Fruit fly (Drosophila melanogaster) whole organism, embryonic: Measurements from ENCODE around the gene CG3534.

ENCODE experiments used
- Atf3 ChIP-seq: fragments of 200-800 bp; sonication (Bioruptor generic); optimal IDR thresholded peaks from 3 replicates; lab custom pipeline; 2016; ENCODE audit warnings: missing biosample characterization, missing genetic modification characterization
- Awh ChIP-seq: fragments of 200-800 bp; sonication (Bioruptor generic); IDR thresholded peaks from 2 replicates; pipeline ENCODE4, ENCODE4 v1.3.6; 2022; ENCODE audit warnings: missing biosample characterization, missing genetic modification characterization
- CG11093 ChIP-seq: fragments of 200-800 bp; sonication (Bioruptor generic); IDR thresholded peaks from 3 replicates; pipeline ENCODE4 v1.3.6; 2022; ENCODE audit warnings: missing biosample characterization, missing genetic modification characterization
- CG11398 ChIP-seq: fragments of 200-800 bp; sonication (Bioruptor generic); optimal IDR thresholded peaks from 2 replicates; lab custom pipeline; 2016; ENCODE audit warnings: missing biosample characterization, missing genetic modification characterization
- CG13424 ChIP-seq: fragments of 200-800 bp; sonication (Bioruptor generic); optimal IDR thresholded peaks from 2 replicates; lab custom pipeline; 2019; ENCODE audit warnings: missing biosample characterization, mild to moderate bottlenecking, missing genetic modification characterization, moderate library complexity
- CG14860 ChIP-seq: fragments of 200-800 bp; sonication (Bioruptor generic); IDR thresholded peaks from 3 replicates; pipeline ENCODE4 v1.3.6; 2022; ENCODE audit warnings: missing biosample characterization, missing genetic modification characterization; ENCODE audit not compliant: partially characterized antibody
- CG17829 ChIP-seq: fragments of 200-800 bp; optimal IDR thresholded peaks from 2 replicates; lab custom pipeline; 2019; ENCODE audit warnings: missing biosample characterization, mild to moderate bottlenecking, missing genetic modification characterization, moderate library complexity
- CG18599 ChIP-seq: fragments of 200-800 bp; sonication (Bioruptor generic); optimal IDR thresholded peaks from 3 replicates; lab custom pipeline; 2017; ENCODE audit warnings: missing biosample characterization, missing genetic modification characterization, mild to moderate bottlenecking, moderate library complexity, missing genetic modification reagents
- CG2129 ChIP-seq: fragments of 200-800 bp; sonication (Bioruptor generic); IDR thresholded peaks from 2 replicates; pipeline ENCODE4 v1.3.6; 2022; ENCODE audit warnings: missing biosample characterization, missing genetic modification characterization; ENCODE audit not compliant: partially characterized antibody
- CG32532 ChIP-seq: fragments of 200-800 bp; sonication (Bioruptor generic); IDR thresholded peaks from 2 replicates; pipeline ENCODE4 v1.3.6; 2022; ENCODE audit warnings: missing biosample characterization, missing genetic modification characterization
- CG32767 ChIP-seq: fragments of 200-800 bp; sonication (Bioruptor generic); IDR thresholded peaks from 2 replicates; pipeline ENCODE4 v1.3.6; 2022; ENCODE audit warnings: missing biosample characterization, missing genetic modification characterization
- CG3407 ChIP-seq: fragments of 200-800 bp; sonication (Bioruptor generic); optimal IDR thresholded peaks from 2 replicates; lab custom pipeline; 2018; ENCODE audit warnings: missing biosample characterization, mild to moderate bottlenecking, missing genetic modification characterization
- CG34422 ChIP-seq: fragments of 200-800 bp; sonication (Bioruptor generic); IDR thresholded peaks from 3 replicates; pipeline ENCODE4 v1.3.6; 2022; ENCODE audit warnings: missing biosample characterization, missing genetic modification characterization
- CG4360 ChIP-seq: fragments of 200-800 bp; sonication (Bioruptor generic); IDR thresholded peaks from 2 replicates; pipeline ENCODE4 v1.3.6; 2022; ENCODE audit warnings: missing biosample characterization, missing genetic modification characterization
- CG43689 ChIP-seq: fragments of 200-800 bp; sonication (Bioruptor generic); IDR thresholded peaks from 2 replicates; pipeline ENCODE4 v1.3.6; 2022; ENCODE audit warnings: missing biosample characterization, missing genetic modification characterization
- CG4617 ChIP-seq: fragments of 200-800 bp; sonication (Bioruptor generic); optimal IDR thresholded peaks from 3 replicates; lab custom pipeline; 2016; ENCODE audit warnings: missing biosample characterization, missing genetic modification characterization, borderline replicate concordance
- CG8290 ChIP-seq, 3 experiments: fragments of 200-800 bp; sonication (Bioruptor generic); optimal IDR thresholded peaks; 2 replicates each; lab custom pipeline; 2016 to 2019; ENCODE audit warnings: missing biosample characterization in 3 of 3, missing genetic modification characterization in 3 of 3, mild to moderate bottlenecking in 2 of 3, moderate library complexity in 1 of 3
- CG8388 ChIP-seq: fragments of 200-800 bp; sonication (Bioruptor generic); optimal IDR thresholded peaks from 2 replicates; lab custom pipeline; 2019; ENCODE audit warnings: missing biosample characterization, mild to moderate bottlenecking, missing genetic modification characterization, moderate library complexity
- Deaf1 ChIP-seq: fragments of 200-800 bp; optimal IDR thresholded peaks from 3 replicates; lab custom pipeline; 2019; ENCODE audit warnings: missing biosample characterization, mild to moderate bottlenecking, missing genetic modification characterization, moderate library complexity
- Dip3 ChIP-seq: fragments of 200-800 bp; sonication (Bioruptor generic); optimal IDR thresholded peaks from 3 replicates; lab custom pipeline; 2016; ENCODE audit warnings: missing biosample characterization, missing genetic modification characterization
- Hmr ChIP-seq: fragments of 200-800 bp; sonication (Bioruptor generic); optimal IDR thresholded peaks from 3 replicates; lab custom pipeline; 2017; ENCODE audit warnings: mild to moderate bottlenecking, missing biosample characterization, missing genetic modification reagents, missing genetic modification characterization
- Hr39 ChIP-seq: fragments of >200 bp; optimal IDR thresholded peaks from 2 replicates; lab custom pipeline; 2017
- Hsf ChIP-seq: fragments of 200-800 bp; sonication (Bioruptor generic); optimal IDR thresholded peaks from 3 replicates; lab custom pipeline; 2016; ENCODE audit warnings: missing biosample characterization, missing genetic modification characterization
- Jarid2 ChIP-seq: fragments of 200-800 bp; sonication (Bioruptor generic); optimal IDR thresholded peaks from 3 replicates; lab custom pipeline; 2017; ENCODE audit warnings: mild to moderate bottlenecking, missing biosample characterization, missing genetic modification reagents, missing genetic modification characterization
- NK7.1 ChIP-seq: fragments of 200-800 bp; sonication (Bioruptor generic); optimal IDR thresholded peaks from 3 replicates; lab custom pipeline; 2016; ENCODE audit warnings: missing biosample characterization, missing genetic modification characterization
- PHDP ChIP-seq: fragments of 200-800 bp; sonication (Bioruptor generic); optimal IDR thresholded peaks from 3 replicates; lab custom pipeline; 2018; ENCODE audit warnings: missing biosample characterization, mild to moderate bottlenecking, missing genetic modification characterization, moderate library complexity
- Rx ChIP-seq: fragments of 200-800 bp; sonication (Bioruptor generic); IDR thresholded peaks from 2 replicates; pipeline ENCODE4 v1.3.6; 2022; ENCODE audit warnings: missing biosample characterization, missing genetic modification characterization
- Sry-δ ChIP-seq: fragments of 200-800 bp; sonication (Bioruptor generic); optimal IDR thresholded peaks from 2 replicates; lab custom pipeline; 2016; ENCODE audit warnings: missing biosample characterization, missing genetic modification characterization
- Trl ChIP-seq, 3 experiments: fragments of >200 bp in 2 of 3; fragments of 200-800 bp in 1 of 3; sonication (Bioruptor generic) in 1 of 3; optimal IDR thresholded peaks; 2 replicates in 1 of 3; 3 replicates in 2 of 3; lab custom pipeline; 2016 to 2017; ENCODE audit warnings: missing biosample characterization in 1 of 3, missing genetic modification characterization in 1 of 3
- cad ChIP-seq: fragments of >200 bp; optimal IDR thresholded peaks from 2 replicates; lab custom pipeline; 2017; ENCODE audit warnings: missing biosample characterization, missing genetic modification characterization
- da ChIP-seq: fragments of 200-800 bp; sonication (Bioruptor generic); optimal IDR thresholded peaks from 2 replicates; lab custom pipeline; 2016; ENCODE audit warnings: missing biosample characterization, missing genetic modification characterization
- dati ChIP-seq: fragments of 200-800 bp; sonication (Bioruptor generic); IDR thresholded peaks from 2 replicates; pipeline ENCODE4 v1.3.6; 2022; ENCODE audit warnings: missing biosample characterization, missing genetic modification characterization
- dimm ChIP-seq: fragments of 200-800 bp; sonication (Bioruptor generic); IDR thresholded peaks from 2 replicates; pipeline ENCODE4 v1.3.6; 2022; ENCODE audit warnings: missing biosample characterization, missing genetic modification characterization
- emc ChIP-seq: fragments of 200-800 bp; sonication (Bioruptor generic); optimal IDR thresholded peaks from 2 replicates; lab custom pipeline; 2016; ENCODE audit warnings: missing biosample characterization, missing genetic modification characterization
- ems ChIP-seq: fragments of 200-800 bp; sonication (Bioruptor generic); optimal IDR thresholded peaks from 3 replicates; lab custom pipeline; 2016; ENCODE audit warnings: missing biosample characterization, missing genetic modification characterization
- fd3F ChIP-seq: fragments of 200-800 bp; sonication (Bioruptor generic); optimal IDR thresholded peaks from 2 replicates; lab custom pipeline; 2018; ENCODE audit warnings: missing biosample characterization, mild to moderate bottlenecking, missing genetic modification characterization, moderate library complexity
- gce ChIP-seq: fragments of 200-800 bp; sonication (Bioruptor generic); IDR thresholded peaks from 3 replicates; pipeline ENCODE4 v1.3.6; 2022; ENCODE audit warnings: missing biosample characterization, missing genetic modification characterization
- hb ChIP-seq: fragments of 200-800 bp; sonication (Bioruptor generic); IDR thresholded peaks from 3 replicates; pipeline ENCODE4 v1.3.6; 2022; ENCODE audit warnings: missing biosample characterization, missing genetic modification characterization; ENCODE audit not compliant: partially characterized antibody
- lmd ChIP-seq: fragments of 200-800 bp; sonication (Bioruptor generic); IDR thresholded peaks from 2 replicates; pipeline ENCODE4 v1.3.6; 2022; ENCODE audit warnings: missing biosample characterization, missing genetic modification characterization
- nom ChIP-seq: fragments of 200-800 bp; sonication (Bioruptor generic); optimal IDR thresholded peaks from 2 replicates; lab custom pipeline; 2017; ENCODE audit warnings: missing biosample characterization, missing genetic modification characterization, mild to moderate bottlenecking, moderate library complexity, missing genetic modification reagents
- pfk ChIP-seq: fragments of 200-800 bp; sonication (Bioruptor generic); optimal IDR thresholded peaks from 2 replicates; lab custom pipeline; 2018; ENCODE audit warnings: missing biosample characterization, mild to moderate bottlenecking, missing genetic modification characterization, moderate library complexity
- phol ChIP-seq: fragments of 200-800 bp; sonication (Bioruptor generic); optimal IDR thresholded peaks from 3 replicates; lab custom pipeline; 2018; ENCODE audit warnings: missing biosample characterization, mild to moderate bottlenecking, missing genetic modification characterization, moderate library complexity
- prd ChIP-seq, 3 experiments: fragments of >200 bp in 2 of 3; fragments of 200-800 bp in 1 of 3; sonication (Bioruptor generic) in 1 of 3; optimal IDR thresholded peaks in 2 of 3; IDR thresholded peaks in 1 of 3; 2 replicates in 2 of 3; 3 replicates in 1 of 3; pipeline versions ENCODE4 v1.3.6 to Lab custom; 2017 to 2022; ENCODE audit warnings: missing biosample characterization in 1 of 3, missing genetic modification characterization in 1 of 3
- tap ChIP-seq: fragments of 200-800 bp; optimal IDR thresholded peaks from 3 replicates; lab custom pipeline; 2019; ENCODE audit warnings: missing biosample characterization, mild to moderate bottlenecking, missing genetic modification characterization, moderate library complexity
- usp ChIP-seq: fragments of >200 bp; optimal IDR thresholded peaks from 2 replicates; lab custom pipeline; 2017; ENCODE audit warnings: missing biosample characterization, missing genetic modification characterization
- wdn ChIP-seq: fragments of 200-800 bp; sonication (Bioruptor generic); IDR thresholded peaks from 2 replicates; pipeline ENCODE4 v1.3.6; 2022; ENCODE audit warnings: missing biosample characterization, missing genetic modification characterization
- yki ChIP-seq: fragments of >200 bp; optimal IDR thresholded peaks from 3 replicates; lab custom pipeline; 2018

CG3534 gene

dm6 chr3R:16969361-16970355, 26.6 kb upstream of the CG3534 start (continued):
- TF ChIP-seq tap (tag; lab: Kevin White, UChicago): peak; percentile 47
- no peak for TF ChIP-seq usp
- TF ChIP-seq CG2129 (GFP tag; lab: Robert Waterston, UW): no peak
- TF ChIP-seq Atf3 (GFP tag; lab: Kevin White, UChicago): no peak
- no peak for TF ChIP-seq dimm (GFP tag; lab: Robert Waterston, UW)
- no peak for TF ChIP-seq PHDP
- peak; percentile 91 for TF ChIP-seq CG32767 (GFP tag; lab: Robert Waterston, UW)
- no peak for TF ChIP-seq nom
- TF ChIP-seq CG13424: peak; percentile 80
- peak; percentile 23 for TF ChIP-seq CG8290 (GFP tag; optimal IDR thresholded peaks at IDR 0.05; lab: Kevin White, UChicago)
- TF ChIP-seq CG8290 (tag; optimal IDR thresholded peaks at IDR 0.05; lab: Kevin White, UChicago): no peak
- TF ChIP-seq Dip3 (GFP tag; lab: Kevin White, UChicago): no peak
- TF ChIP-seq Trl (optimal IDR thresholded peaks at IDR 0.05; lab: Kevin White, UChicago): no peak
- TF ChIP-seq Trl (GFP tag; optimal IDR thresholded peaks at IDR 0.05; lab: Kevin White, UChicago): peak; percentile 34
- no peak for TF ChIP-seq CG43689 (GFP tag; lab: Robert Waterston, UW)
- TF ChIP-seq pfk (GFP tag; lab: Kevin White, UChicago): no peak
- peak; percentile 42 for TF ChIP-seq cad (GFP tag; lab: Kevin White, UChicago)
- no peak for TF ChIP-seq prd (optimal IDR thresholded peaks at IDR 0.05; lab: Kevin White, UChicago)
- peak; percentile 61 for TF ChIP-seq prd (GFP tag; IDR thresholded peaks at IDR 0.05; lab: Robert Waterston, UW)
- no peak for TF ChIP-seq hb (GFP tag; lab: Robert Waterston, UW)
- TF ChIP-seq Jarid2 (GFP tag; lab: Kevin White, UChicago): peak; percentile 23
- no peak for TF ChIP-seq CG11398
- TF ChIP-seq wdn (GFP tag; lab: Robert Waterston, UW): 0 out of 2 replicates have a peak, but pooled peaks have one; percentile 15
- no peak for TF ChIP-seq Deaf1 (tag; lab: Kevin White, UChicago)
- no peak for TF ChIP-seq Hr39 (lab: Kevin White, UChicago)
- no peak for TF ChIP-seq CG18599
- TF ChIP-seq lmd (GFP tag; lab: Robert Waterston, UW): peak; percentile 56; the same call in 1 of the 2 replicates
- no peak for TF ChIP-seq dati (GFP tag; lab: Robert Waterston, UW)
- TF ChIP-seq Hmr (GFP tag; lab: Kevin White, UChicago): no peak
- peak; percentile 50 for TF ChIP-seq CG3407 (GFP tag; lab: Kevin White, UChicago)
- peak; percentile 67 for TF ChIP-seq CG32532 (GFP tag; lab: Robert Waterston, UW)
- no peak for TF ChIP-seq da
- no peak for TF ChIP-seq Awh (GFP tag; lab: Robert Waterston, UW)
- 0 out of 2 replicates have a peak, but pooled peaks have one; percentile 29 for TF ChIP-seq CG4360 (GFP tag; lab: Robert Waterston, UW)
- peak; percentile 62; the same call in 1 of the 3 replicates for TF ChIP-seq CG34422 (GFP tag; lab: Robert Waterston, UW)
- TF ChIP-seq Hsf (GFP tag; lab: Kevin White, UChicago): peak; percentile 24
- TF ChIP-seq Rx (GFP tag; lab: Robert Waterston, UW): peak; percentile 62
- TF ChIP-seq CG14860 (GFP tag; lab: Robert Waterston, UW): no peak
- TF ChIP-seq gce (GFP tag; lab: Robert Waterston, UW): no peak
- peak; percentile 69; the same call in 2 of the 3 replicates for TF ChIP-seq CG11093
- peak; percentile 49 for TF ChIP-seq fd3F (GFP tag; lab: Kevin White, UChicago)
- TF ChIP-seq CG4617 (GFP tag; lab: Kevin White, UChicago): peak; percentile 10
- peak; percentile 68 for TF ChIP-seq CG17829
- TF ChIP-seq emc (GFP tag; lab: Kevin White, UChicago): no peak
- TF ChIP-seq yki (lab: Kevin White, UChicago): peak; percentile 23
- peak; percentile 17 for TF ChIP-seq ems (GFP tag; lab: Kevin White, UChicago)
- no peak for TF ChIP-seq NK7.1 (GFP tag; lab: Kevin White, UChicago)
- TF ChIP-seq Sry-δ (GFP tag; lab: Kevin White, UChicago): no peak
- TF ChIP-seq phol: peak; percentile 77
- peak; percentile 68 for TF ChIP-seq CG8388 (GFP tag; lab: Kevin White, UChicago)
